Worm (Caenorhabditis elegans): ENCODE data around the gene Y73F8A.15.

Gene Y73F8A.15

ce11 chrIV:15321279-15321678 lies at the start of gene Y73F8A.15:
Gene Y73F8A.15 (plus strand): TSS chrIV:15321579.
- TF ChIP-seq ceh-83 (GFP tag; optimal IDR thresholded peaks at IDR 0.05) (no peak), snpc-4 (tag; optimal IDR thresholded peaks at IDR 0.05) (no peak), nhr-237 (tag; optimal IDR thresholded peaks at IDR 0.05) (no peak), unc-120 (tag; optimal IDR thresholded peaks at IDR 0.05; ENCODE audit: poor library complexity, severe bottlenecking) (no peak), unc-62 (GFP tag; optimal IDR thresholded peaks at IDR 0.05) (no peak), mls-2 (tag; optimal IDR thresholded peaks at IDR 0.05) (no peak), ceh-39 (tag; optimal IDR thresholded peaks at IDR 0.05) (no peak), blmp-1 (tag; optimal IDR thresholded peaks at IDR 0.05) (no peak), ces-1 (GFP tag; optimal IDR thresholded peaks at IDR 0.05) (no peak), sptf-1 (tag; optimal IDR thresholded peaks at IDR 0.05) (no peak)

DNA sequence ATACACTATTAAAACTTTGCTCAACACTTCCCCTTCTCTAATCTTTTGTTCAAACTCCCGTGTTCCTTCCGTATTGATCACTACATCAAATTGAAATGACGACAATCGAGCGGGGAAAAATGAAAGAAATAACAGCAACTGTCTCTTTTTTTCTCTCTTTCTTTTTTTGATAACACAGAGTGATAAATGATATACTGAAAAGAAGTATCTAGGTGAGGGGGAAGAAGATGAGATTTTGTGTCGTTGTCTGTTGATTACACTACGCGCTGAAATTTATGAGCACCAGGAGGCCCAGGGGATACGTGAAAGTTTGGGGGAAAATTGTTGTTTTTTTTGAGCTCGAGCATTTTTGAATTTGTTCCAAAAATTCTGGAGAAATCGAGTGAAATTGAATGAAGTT lies 47.3 kb upstream of the Y73F8A.15 start:
- TF ChIP-seq unc-62 (GFP tag; optimal IDR thresholded peaks at IDR 0.05): peak; percentile 55
- TF ChIP-seq ceh-43 (GFP tag; optimal IDR thresholded peaks at IDR 0.05): no peak
- TF ChIP-seq hlh-1 (tag; optimal IDR thresholded peaks at IDR 0.05): peak; percentile 44

DNA sequence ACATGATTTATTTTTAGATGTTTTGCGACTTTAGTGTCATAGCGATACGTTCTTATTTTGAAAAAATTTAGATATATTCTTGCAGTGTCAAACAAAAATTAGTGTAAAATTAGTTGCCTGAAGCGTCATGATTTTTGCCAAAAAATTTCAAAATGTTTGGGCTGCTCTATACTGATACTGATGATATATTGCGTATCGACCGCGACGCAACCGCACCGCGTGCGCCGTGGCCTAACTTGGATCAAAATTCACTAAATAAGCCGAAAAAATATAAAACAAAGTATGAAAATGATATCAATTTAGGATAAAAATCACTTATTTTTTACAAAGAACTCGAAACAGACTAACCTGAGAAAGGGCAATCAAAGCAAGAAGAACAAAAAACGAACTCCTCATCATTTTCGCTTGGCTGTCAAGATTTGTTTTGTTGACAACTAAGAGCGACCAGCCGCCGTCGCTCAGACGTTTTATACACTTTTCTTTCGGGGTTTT lies 46.0 kb upstream of the Y73F8A.15 start, which contains the start of gene ccg-1:
Gene ccg-1, minus strand, starts transcription at position 442 of the 492 bp plus-strand sequence.
- TF ChIP-seq nhr-2 (tag; optimal IDR thresholded peaks at IDR 0.05) (no peak), lin-32 (GFP tag; optimal IDR thresholded peaks at IDR 0.05) (no peak), nhr-237 (tag; optimal IDR thresholded peaks at IDR 0.05) (no peak), pha-4 (tag; optimal IDR thresholded peaks at IDR 0.05) (no peak), ceh-43 (GFP tag; optimal IDR thresholded peaks at IDR 0.05) (no peak), ceh-39 (tag; optimal IDR thresholded peaks at IDR 0.05) (no peak)

ce11 chrIV:15280219-15280618 lies 41.2 kb upstream of the Y73F8A.15 start:
- no peak for TF ChIP-seq elt-1 (tag; optimal IDR thresholded peaks at IDR 0.05; ENCODE audit: borderline replicate concordance, insufficient read depth)
- no peak for TF ChIP-seq blmp-1 (tag; optimal IDR thresholded peaks at IDR 0.05)
- TF ChIP-seq unc-62 (GFP tag; optimal IDR thresholded peaks at IDR 0.05): no peak
- no peak for TF ChIP-seq bed-3 (GFP tag; optimal IDR thresholded peaks at IDR 0.05)
- TF ChIP-seq unc-39 (tag; optimal IDR thresholded peaks at IDR 0.05): no peak
- no peak for TF ChIP-seq flh-1 (GFP tag; optimal IDR thresholded peaks at IDR 0.05)
- no peak for TF ChIP-seq hlh-1 (tag; optimal IDR thresholded peaks at IDR 0.05)
- no peak for TF ChIP-seq M03D4.4 (tag; optimal IDR thresholded peaks at IDR 0.05)
- TF ChIP-seq unc-120 (tag; optimal IDR thresholded peaks at IDR 0.05; ENCODE audit: poor library complexity, severe bottlenecking): no peak
- no peak for TF ChIP-seq nhr-12 (tag; optimal IDR thresholded peaks at IDR 0.05)
- TF ChIP-seq lin-32 (GFP tag; optimal IDR thresholded peaks at IDR 0.05): no peak
- TF ChIP-seq lin-13 (tag; optimal IDR thresholded peaks at IDR 0.05): no peak
- no peak for TF ChIP-seq nhr-76 (tag; optimal IDR thresholded peaks at IDR 0.05)
- no peak for TF ChIP-seq sptf-1 (tag; optimal IDR thresholded peaks at IDR 0.05)
- no peak for TF ChIP-seq ceh-83 (GFP tag; optimal IDR thresholded peaks at IDR 0.05)
- TF ChIP-seq mab-5 (tag; optimal IDR thresholded peaks at IDR 0.05): no peak
- TF ChIP-seq sem-2 (GFP tag; optimal IDR thresholded peaks at IDR 0.05): no peak
- no peak for TF ChIP-seq ceh-43 (GFP tag; optimal IDR thresholded peaks at IDR 0.05)

- TF ChIP-seq sem-2 (GFP tag; optimal IDR thresholded peaks at IDR 0.05) (no peak), hlh-1 (tag; optimal IDR thresholded peaks at IDR 0.05) (no peak), unc-120 (tag; optimal IDR thresholded peaks at IDR 0.05; ENCODE audit: poor library complexity, severe bottlenecking) (no peak), nhr-76 (tag; optimal IDR thresholded peaks at IDR 0.05) (no peak), nhr-12 (tag; optimal IDR thresholded peaks at IDR 0.05) (no peak), nhr-2 (tag; optimal IDR thresholded peaks at IDR 0.05) (no peak)
These were observed 37.8 kb upstream of the Y73F8A.15 start for ce11 chrIV:15283617-15284016.

- TF ChIP-seq blmp-1 (tag; optimal IDR thresholded peaks at IDR 0.05) (no peak), cnd-1 (tag; optimal IDR thresholded peaks at IDR 0.05) (no peak), mep-1 (tag; optimal IDR thresholded peaks at IDR 0.05) (peak; percentile 10), drap-1 (GFP tag; optimal IDR thresholded peaks at IDR 0.05) (no peak), lin-32 (GFP tag; optimal IDR thresholded peaks at IDR 0.05) (peak; percentile 18), ceh-43 (GFP tag; optimal IDR thresholded peaks at IDR 0.05) (peak; percentile 36), bed-3 (GFP tag; optimal IDR thresholded peaks at IDR 0.05) (peak; percentile 15), M03D4.4 (tag; optimal IDR thresholded peaks at IDR 0.05) (peak; percentile 65), ceh-83 (GFP tag; optimal IDR thresholded peaks at IDR 0.05) (peak; percentile 74), elt-3 (tag; optimal IDR thresholded peaks at IDR 0.05) (no peak)
These were observed 31.9 kb upstream of the Y73F8A.15 start for ce11 chrIV:15289508-15289907.
